Worm (Caenorhabditis elegans): ENCODE measurements around the gene F09F7.6.

DNA sequence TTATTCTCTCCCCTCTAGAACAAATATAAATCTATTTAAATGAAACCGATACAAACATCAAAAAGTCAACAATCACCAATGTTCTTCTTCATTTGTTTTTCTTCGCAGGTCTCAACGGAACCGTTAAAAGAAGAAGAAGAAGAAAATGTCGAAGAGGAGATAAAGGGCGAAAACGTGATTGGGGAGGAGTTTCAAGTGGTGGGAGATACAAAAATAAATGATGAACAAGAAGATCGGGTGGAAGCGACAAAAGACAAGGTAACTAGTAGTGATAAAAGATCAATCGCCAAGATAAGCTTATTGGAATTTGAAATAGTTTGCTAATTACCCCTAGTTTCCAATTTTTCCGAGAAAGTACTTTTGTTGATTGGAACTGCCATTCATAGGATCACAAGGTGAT is 1.7 kb downstream of the F09F7.6 start:
- TF ChIP-seq ceh-31 (tag; optimal IDR thresholded peaks at IDR 0.05): no peak
- no peak for TF ChIP-seq ztf-16 (tag; optimal IDR thresholded peaks at IDR 0.05)
- no peak for TF ChIP-seq ceh-2 (tag; optimal IDR thresholded peaks at IDR 0.05)
- no peak for TF ChIP-seq C38D4.7 (GFP tag; optimal IDR thresholded peaks at IDR 0.05)
